Fruit fly (Drosophila melanogaster) whole organism, wandering third instar larva: ENCODE data around the gene Srp68.

Experiments used
- CG32264 ChIP-seq: fragments of 200-800 bp; sonication (Bioruptor generic); optimal IDR thresholded peaks from 2 replicates; lab custom pipeline; 2016; ENCODE audit warnings: missing biosample characterization, missing genetic modification characterization
- CG9705 ChIP-seq: fragments of 200-800 bp; sonication (Bioruptor generic); optimal IDR thresholded peaks from 2 replicates; lab custom pipeline; 2018; ENCODE audit warnings: missing biosample characterization, mild to moderate bottlenecking, missing genetic modification characterization
- CrebA ChIP-seq: fragments of 200-800 bp; sonication (Bioruptor generic); optimal IDR thresholded peaks from 2 replicates; lab custom pipeline; 2016; ENCODE audit warnings: missing biosample characterization, mild to moderate bottlenecking, missing genetic modification characterization, borderline replicate concordance
- Dif ChIP-seq: fragments of 200-275, 200-300 bp; sonication (Bioruptor generic); optimal IDR thresholded peaks from 2 replicates; lab custom pipeline; 2018; ENCODE audit warnings: missing biosample characterization, missing genetic modification characterization; ENCODE audit not compliant: partially characterized antibody
- GATAd ChIP-seq: sonication (Bioruptor generic); optimal IDR thresholded peaks from 2 replicates; lab custom pipeline; 2016; ENCODE audit warnings: missing biosample characterization, missing genetic modification characterization
- HLH106 ChIP-seq: fragments of 200-800 bp; optimal IDR thresholded peaks from 3 replicates; lab custom pipeline; 2019; ENCODE audit warnings: missing biosample characterization, mild to moderate bottlenecking, missing genetic modification characterization, moderate library complexity
- Hr78 ChIP-seq: fragments of >200 bp; optimal IDR thresholded peaks from 2 replicates; lab custom pipeline; 2017; ENCODE audit warnings: missing biosample characterization, missing genetic modification characterization
- Mio ChIP-seq: sonication (Bioruptor generic); optimal IDR thresholded peaks from 2 replicates; lab custom pipeline; 2016; ENCODE audit warnings: missing biosample characterization, missing genetic modification characterization
- Myc ChIP-seq: fragments of >200 bp; optimal IDR thresholded peaks from 2 replicates; lab custom pipeline; 2017
- N ChIP-seq: fragments of >200 bp; optimal IDR thresholded peaks from 2 replicates; lab custom pipeline; 2018; ENCODE audit warnings: missing biosample characterization, missing external identifiers, missing genetic modification characterization
- OdsH ChIP-seq: fragments of 200-800 bp; sonication (Bioruptor generic); optimal IDR thresholded peaks from 2 replicates; lab custom pipeline; 2016; ENCODE audit warnings: missing biosample characterization, mild to moderate bottlenecking, missing genetic modification characterization
- Rel ChIP-seq, 2 experiments: fragments of 200-800 bp; sonication (Bioruptor generic) in 1 of 2; optimal IDR thresholded peaks; 2 replicates in 1 of 2; 3 replicates in 1 of 2; lab custom pipeline; 2016 to 2019; ENCODE audit warnings: mild to moderate bottlenecking in 2 of 2, missing biosample characterization in 2 of 2, missing genetic modification characterization in 2 of 2, moderate library complexity in 1 of 2
- Sp1 ChIP-seq: fragments of 200-800 bp; sonication (Bioruptor generic); optimal IDR thresholded peaks from 3 replicates; lab custom pipeline; 2019; ENCODE audit warnings: missing biosample characterization, mild to moderate bottlenecking, missing genetic modification characterization, moderate library complexity
- Vsx2 ChIP-seq: fragments of 200-300, 225-300 bp; sonication (Bioruptor generic); optimal IDR thresholded peaks from 2 replicates; lab custom pipeline; 2018; ENCODE audit warnings: missing biosample characterization, missing genetic modification characterization; ENCODE audit not compliant: partially characterized antibody
- dl ChIP-seq, 2 experiments: fragments of 175-275, 200-275 bp in 1 of 2; fragments of 200-275 bp in 1 of 2; sonication (Bioruptor generic); optimal IDR thresholded peaks; lab custom pipeline; 2018; ENCODE audit warnings: mild to moderate bottlenecking in 2 of 2, missing biosample characterization in 2 of 2, missing genetic modification characterization in 2 of 2, moderate library complexity in 2 of 2; ENCODE audit not compliant: partially characterized antibody in 2 of 2, insufficient read depth in 1 of 2
- dsf ChIP-seq: sonication (Bioruptor generic); optimal IDR thresholded peaks from 2 replicates; lab custom pipeline; 2016; ENCODE audit warnings: missing biosample characterization, missing genetic modification characterization, borderline replicate concordance
- ey ChIP-seq: fragments of 200-800 bp; sonication (Bioruptor generic); optimal IDR thresholded peaks from 2 replicates; lab custom pipeline; 2016; ENCODE audit warnings: missing biosample characterization, missing genetic modification characterization
- foxo ChIP-seq, 2 experiments: fragments of 200-800 bp; sonication (Bioruptor generic); optimal IDR thresholded peaks; 2 replicates in 1 of 2; 3 replicates in 1 of 2; lab custom pipeline; 2016 to 2017; ENCODE audit warnings: missing biosample characterization in 2 of 2, missing genetic modification characterization in 2 of 2
- fru ChIP-seq: fragments of 200-800 bp; sonication (Bioruptor generic); optimal IDR thresholded peaks from 3 replicates; lab custom pipeline; 2016; ENCODE audit warnings: missing biosample characterization, mild to moderate bottlenecking, missing genetic modification characterization
- h ChIP-seq: fragments of 200-800 bp; sonication (Bioruptor generic); optimal IDR thresholded peaks from 3 replicates; lab custom pipeline; 2016; ENCODE audit warnings: missing biosample characterization, mild to moderate bottlenecking, missing genetic modification characterization
- jim ChIP-seq: fragments of 175-275, 200-325 bp; sonication (Bioruptor generic); optimal IDR thresholded peaks from 2 replicates; lab custom pipeline; 2016; ENCODE audit warnings: missing biosample characterization, mild to moderate bottlenecking, missing genetic modification characterization
- lola ChIP-seq: fragments of >200 bp; optimal IDR thresholded peaks from 2 replicates; lab custom pipeline; 2017; ENCODE audit warnings: missing biosample characterization, missing genetic modification characterization
- pan ChIP-seq: fragments of >200 bp; optimal IDR thresholded peaks from 2 replicates; lab custom pipeline; 2017
- rgr ChIP-seq: fragments of 200-800 bp; sonication (Bioruptor generic); optimal IDR thresholded peaks from 3 replicates; lab custom pipeline; 2016; ENCODE audit warnings: missing biosample characterization, mild to moderate bottlenecking, missing genetic modification characterization
- sage ChIP-seq: fragments of 200-800 bp; sonication (Bioruptor generic); optimal IDR thresholded peaks from 2 replicates; lab custom pipeline; 2016; ENCODE audit warnings: missing biosample characterization, mild to moderate bottlenecking, missing genetic modification characterization
- sv ChIP-seq: fragments of 200-800 bp; sonication (Bioruptor generic); optimal IDR thresholded peaks from 3 replicates; lab custom pipeline; 2016; ENCODE audit warnings: missing biosample characterization, missing genetic modification characterization
- tai ChIP-seq: sonication (Bioruptor generic); optimal IDR thresholded peaks from 2 replicates; lab custom pipeline; 2016; ENCODE audit warnings: missing biosample characterization, missing genetic modification characterization
- usp ChIP-seq: fragments of >200 bp; optimal IDR thresholded peaks from 2 replicates; lab custom pipeline; 2017; ENCODE audit warnings: missing biosample characterization, missing genetic modification characterization
- woc ChIP-seq: sonication (Bioruptor generic); optimal IDR thresholded peaks from 2 replicates; lab custom pipeline; 2016; ENCODE audit warnings: missing biosample characterization, mild to moderate bottlenecking, missing genetic modification characterization

The Srp68 gene

DNA sequence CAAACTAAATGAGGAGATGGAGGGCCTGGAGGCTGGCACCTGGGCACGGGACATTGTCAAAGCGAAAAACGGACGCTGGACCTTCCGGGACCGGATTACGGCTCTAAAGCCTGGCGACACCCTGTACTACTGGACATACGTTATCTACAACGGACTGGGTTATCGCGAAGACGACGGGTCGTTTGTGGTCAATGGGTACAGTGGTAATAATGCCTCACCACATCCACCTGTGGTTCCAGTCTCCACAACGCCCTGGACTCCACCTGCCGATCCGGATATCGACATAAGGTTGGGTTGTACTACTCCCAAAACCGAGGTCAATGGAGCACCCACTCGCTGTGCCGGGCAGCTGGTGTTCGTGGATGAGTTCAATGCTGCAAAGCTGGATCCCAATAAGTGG is 19.6 kb upstream of the Srp68 start:
- TF ChIP-seq usp (no peak), Mio (GFP tag; lab: Kevin White, UChicago) (no peak), Sp1 (no peak), OdsH (no peak), rgr (GFP tag; lab: Kevin White, UChicago) (no peak), CG9705 (GFP tag; lab: Kevin White, UChicago) (no peak), CG32264 (no peak), lola (GFP tag; lab: Kevin White, UChicago) (no peak), GATAd (GFP tag; lab: Kevin White, UChicago) (no peak), sv (no peak), HLH106 (no peak), woc (GFP tag; lab: Kevin White, UChicago) (no peak), Hr78 (GFP tag; lab: Kevin White, UChicago) (no peak), pan (lab: Kevin White, UChicago) (no peak), tai (no peak), Myc (no peak), fru (GFP tag; lab: Kevin White, UChicago) (no peak), jim (GFP tag; lab: Kevin White, UChicago) (no peak)

DNA sequence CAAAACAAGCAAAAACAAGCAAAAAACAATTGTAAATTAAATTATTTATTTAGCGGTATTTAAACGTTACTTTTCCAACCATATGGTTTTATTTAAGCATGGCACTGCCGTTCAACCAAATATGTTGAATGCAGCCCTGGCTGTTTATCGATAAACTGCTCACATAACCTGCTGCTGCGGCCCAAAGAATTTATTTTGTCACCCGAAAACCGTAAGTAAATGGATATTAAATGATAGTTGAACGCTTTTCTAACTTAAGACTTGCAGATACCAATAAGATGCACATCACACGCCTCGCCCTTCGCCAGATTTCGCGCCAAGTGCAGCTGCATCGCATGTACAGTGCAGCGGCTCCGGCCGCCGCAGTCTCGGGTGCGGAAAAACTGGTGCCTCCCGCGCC is 18.2 kb upstream of the Srp68 start, which contains the start of gene mRpL12:
Gene mRpL12, plus strand, starts transcription at position 123 of the 400 bp plus-strand sequence.
- TF ChIP-seq OdsH (no peak), N (GFP tag; lab: Kevin White, UChicago) (no peak), sage (GFP tag; lab: Kevin White, UChicago) (no peak), Hr78 (GFP tag; lab: Kevin White, UChicago) (no peak), woc (GFP tag; lab: Kevin White, UChicago) (no peak), fru (GFP tag; lab: Kevin White, UChicago) (no peak), sv (no peak), Myc (no peak), dl (GFP tag; optimal IDR thresholded peaks at IDR 0.05; lab: Kevin White, UChicago; ENCODE audit: insufficient read depth in 1 of 2, partially characterized antibody in 2 of 2) (no peak), Mio (GFP tag; lab: Kevin White, UChicago) (no peak), ey (no peak), rgr (GFP tag; lab: Kevin White, UChicago) (no peak), CG9705 (GFP tag; lab: Kevin White, UChicago) (no peak), jim (GFP tag; lab: Kevin White, UChicago) (no peak), CrebA (no peak), h (no peak), Vsx2 (GFP tag; lab: Kevin White, UChicago) (no peak), pan (lab: Kevin White, UChicago) (no peak), Rel (GFP tag; optimal IDR thresholded peaks at IDR 0.05; lab: Kevin White, UChicago) (no peak), Rel (tag; optimal IDR thresholded peaks at IDR 0.05; lab: Kevin White, UChicago) (no peak), dsf (GFP tag; lab: Kevin White, UChicago) (no peak)

DNA sequence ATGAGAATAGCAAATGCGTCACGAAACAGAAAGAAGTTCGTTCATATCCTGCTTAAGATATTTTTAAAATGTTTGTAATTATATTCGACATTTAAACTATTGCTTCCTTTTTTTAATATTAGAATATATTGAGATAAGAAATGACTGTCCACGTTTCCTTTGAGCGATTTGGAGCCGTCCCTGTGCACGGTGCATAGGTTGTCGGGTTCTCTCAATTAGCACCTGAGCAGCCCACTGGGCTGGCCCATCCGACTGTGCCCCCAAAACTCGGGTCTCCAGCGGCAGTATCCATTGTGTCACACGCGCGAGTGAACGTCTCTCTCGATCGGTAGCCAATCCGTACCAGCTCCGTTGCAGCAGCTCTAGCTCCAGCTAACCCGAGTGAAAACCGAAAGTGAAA is 16.3 kb upstream of the Srp68 start, which contains the start of gene CG13313:
Gene CG13313, plus strand, starts transcription at position 301 of the 400 bp plus-strand sequence.
- no peak for TF ChIP-seq foxo (GFP tag; optimal IDR thresholded peaks at IDR 0.05; lab: Kevin White, UChicago)
- no peak for TF ChIP-seq Dif (GFP tag; lab: Kevin White, UChicago)
- TF ChIP-seq, all 38 proteins: peak for 0

DNA sequence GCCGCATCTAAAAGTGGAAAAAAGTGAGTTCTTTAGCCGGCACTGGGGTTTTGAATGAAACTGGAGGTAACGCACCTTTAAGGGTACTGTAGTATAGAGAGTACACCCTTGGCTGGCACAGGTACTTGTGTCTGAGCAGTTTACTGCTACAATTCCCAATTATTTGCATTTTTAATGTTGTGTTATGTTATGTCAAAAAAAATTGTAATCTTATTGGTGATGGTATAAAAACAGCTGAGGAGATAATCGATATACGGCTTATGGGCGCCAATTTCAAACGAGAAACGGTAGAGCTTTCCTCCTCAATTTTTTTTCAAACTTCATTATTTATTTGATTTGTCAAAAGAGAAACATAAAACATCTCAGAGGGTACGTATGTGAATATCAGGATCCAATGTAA is 10.4 kb upstream of the Srp68 start, which contains the start of gene ValRS-m:
Gene ValRS-m, minus strand, starts transcription at position 312 of the 400 bp plus-strand sequence.
- no peak for TF ChIP-seq Myc
- no peak for TF ChIP-seq Mio (GFP tag; lab: Kevin White, UChicago)
- TF ChIP-seq usp = no peak

DNA sequence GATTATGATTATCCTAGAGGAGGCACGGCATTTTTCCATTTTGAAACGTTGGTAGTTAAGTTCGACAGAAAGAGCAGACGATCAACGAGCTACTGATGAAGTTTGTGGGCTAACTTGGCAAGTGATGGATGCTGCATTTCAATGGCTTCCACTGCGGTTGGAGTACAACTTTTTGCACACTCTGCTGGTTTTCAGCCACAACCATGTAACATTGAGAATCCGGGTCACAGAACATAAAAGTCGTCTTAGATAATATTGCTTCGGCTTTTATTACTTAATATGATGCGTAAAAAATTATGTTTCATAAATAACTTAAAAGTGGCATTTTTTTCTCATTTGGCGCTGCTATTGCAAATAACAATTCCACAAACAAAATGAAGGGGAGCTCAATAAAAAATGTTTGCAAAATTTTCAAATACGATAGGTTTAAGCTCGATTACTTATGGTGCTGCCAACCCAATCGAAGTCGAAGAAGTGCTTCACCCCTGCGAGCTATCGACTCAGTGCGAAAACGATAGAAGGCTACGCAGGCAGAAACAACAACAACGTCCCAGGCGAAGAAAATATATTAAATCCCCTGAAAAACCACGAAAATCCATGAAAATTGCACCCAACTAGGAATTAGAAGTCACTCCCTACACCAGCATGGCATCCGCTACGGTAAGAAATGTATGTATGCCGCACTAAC is 8.4 kb upstream of the Srp68 start, which contains the start of the genes CG5653 and CG5021:
Gene CG5653, minus strand, starts transcription at position 51 of the 688 bp plus-strand sequence.
Gene CG5021, plus strand, starts transcription at position 506 of the 688 bp plus-strand sequence.
- TF ChIP-seq Rel (GFP tag; optimal IDR thresholded peaks at IDR 0.05; lab: Kevin White, UChicago) (no peak), Rel (tag; optimal IDR thresholded peaks at IDR 0.05; lab: Kevin White, UChicago) (peak; percentile 79), CG9705 (GFP tag; lab: Kevin White, UChicago) (no peak)
